Worm (Caenorhabditis elegans) whole organism, L4 larva: Measurements from ENCODE around the gene C46A5.4.

Source experiments
- F26F4.8 ChIP-seq: fragments of 200-800 bp; sonication (Bioruptor generic); conservative IDR thresholded peaks from 2 replicates; pipeline ENCODE4 v1.3.6; 2022; ENCODE audit warnings: missing genetic modification characterization, missing compliant biosample characterization
- F44E2.7 ChIP-seq: fragments of 200-800 bp; sonication (Bioruptor generic); IDR thresholded peaks from 2 replicates; pipeline ENCODE4 v2.1.2; 2022; ENCODE audit warnings: missing genetic modification characterization, missing compliant biosample characterization
- F49E8.2 ChIP-seq: sonication (generic microtip); optimal IDR thresholded peaks from 2 replicates; lab custom pipeline; 2016; ENCODE audit warnings: missing compliant biosample characterization, mild to moderate bottlenecking, missing genetic modification characterization, borderline replicate concordance
- R02D3.7 ChIP-seq: fragments of 150-350 bp; sonication (generic microtip); optimal IDR thresholded peaks from 3 replicates; lab custom pipeline; 2014; ENCODE audit warnings: missing biosample characterization, missing genetic modification characterization
- Y5F2A.4 ChIP-seq: fragments of 200-800 bp; sonication (Bioruptor generic); optimal IDR thresholded peaks from 2 replicates; lab custom pipeline; 2018; ENCODE audit warnings: mild to moderate bottlenecking, missing genetic modification characterization, missing compliant biosample characterization
- Y75B8A.6 ChIP-seq: fragments of 200-800 bp; sonication (Bioruptor generic); IDR thresholded peaks from 2 replicates; pipeline ENCODE4 v1.3.6; 2022; ENCODE audit warnings: missing genetic modification reagents, missing genetic modification characterization, missing compliant biosample characterization
- ZK546.5 ChIP-seq, 2 experiments: sonication (generic microtip); optimal IDR thresholded peaks; 2 replicates each; lab custom pipeline; 2017; ENCODE audit warnings: missing biosample characterization in 2 of 2, missing genetic modification characterization in 2 of 2
- aha-1 ChIP-seq: fragments of 150-350 bp; peaks from one replicate; lab custom pipeline; 2014; ENCODE audit warnings: missing biosample characterization, missing genetic modification characterization
- aly-2 ChIP-seq: sonication (generic microtip); optimal IDR thresholded peaks from 2 replicates; lab custom pipeline; 2018; ENCODE audit warnings: missing biosample characterization, missing genetic modification characterization
- ama-1 ChIP-seq: fragments of 150-350 bp; optimal IDR thresholded peaks from 2 replicates; lab custom pipeline; 2014; ENCODE audit warnings: inconsistent platforms, mixed read lengths
- arid-1 ChIP-seq: fragments of 200-800 bp; sonication (Bioruptor generic); conservative IDR thresholded peaks from 2 replicates; pipeline ENCODE4 v1.3.6; 2022; ENCODE audit warnings: missing genetic modification reagents, missing genetic modification characterization, missing compliant biosample characterization
- ceh-20 ChIP-seq: fragments of 200-800 bp; sonication (Bioruptor generic); IDR thresholded peaks from 2 replicates; pipeline ENCODE4 v1.3.6; 2022; ENCODE audit warnings: missing genetic modification reagents, missing genetic modification characterization, missing compliant biosample characterization
- ces-1 ChIP-seq: fragments of 150-350 bp; sonication (generic microtip); optimal IDR thresholded peaks from 4 replicates; lab custom pipeline; 2014; ENCODE audit warnings: missing biosample characterization, missing genetic modification reagents, missing genetic modification characterization
- daf-16 ChIP-seq, 3 experiments: sonication (generic microtip); optimal IDR thresholded peaks; 2 replicates each; lab custom pipeline; 2016 to 2017; ENCODE audit warnings: missing genetic modification characterization in 3 of 3, missing genetic modification reagents in 3 of 3, mild to moderate bottlenecking in 2 of 3, missing compliant biosample characterization in 2 of 3, missing biosample characterization in 1 of 3, moderate library complexity in 1 of 3
- dmd-6 ChIP-seq: fragments of 200-800 bp; sonication (Bioruptor generic); IDR thresholded peaks from 2 replicates; pipeline ENCODE4 v1.3.6; 2022; ENCODE audit warnings: missing genetic modification reagents, missing genetic modification characterization, missing compliant biosample characterization
- duxl-1 ChIP-seq: sonication (generic microtip); optimal IDR thresholded peaks from 2 replicates; lab custom pipeline; 2016; ENCODE audit warnings: mild to moderate bottlenecking, missing genetic modification characterization, moderate library complexity, missing compliant biosample characterization; ENCODE audit not compliant: poor library complexity
- dve-1 ChIP-seq: sonication (generic microtip); optimal IDR thresholded peaks from 2 replicates; lab custom pipeline; 2017; ENCODE audit warnings: antibody characterized with exemption, mild to moderate bottlenecking, missing genetic modification characterization, missing compliant biosample characterization; ENCODE audit not compliant: insufficient read depth
- fos-1 ChIP-seq: fragments of 150-350 bp; optimal IDR thresholded peaks from 2 replicates; lab custom pipeline; 2014; ENCODE audit warnings: missing biosample characterization, missing genetic modification characterization
- gei-8 ChIP-seq: fragments of 200-800 bp; sonication (Bioruptor generic); optimal IDR thresholded peaks from 2 replicates; lab custom pipeline; 2018; ENCODE audit warnings: mild to moderate bottlenecking, missing genetic modification characterization, missing compliant biosample characterization
- hlh-11 ChIP-seq: fragments of 200-800 bp; sonication (Bioruptor generic); optimal IDR thresholded peaks from 2 replicates; lab custom pipeline; 2018; ENCODE audit warnings: mild to moderate bottlenecking, missing genetic modification characterization, missing compliant biosample characterization
- lin-13 ChIP-seq: fragments of 150-350 bp; optimal IDR thresholded peaks from 2 replicates; lab custom pipeline; 2014; ENCODE audit warnings: missing biosample characterization, missing genetic modification reagents, missing genetic modification characterization
- lin-38 ChIP-seq: fragments of 200-800 bp; sonication (Bioruptor generic); IDR thresholded peaks from 2 replicates; pipeline ENCODE4 v1.3.6; 2022; ENCODE audit warnings: missing genetic modification reagents, missing genetic modification characterization, missing compliant biosample characterization
- lir-3 ChIP-seq: sonication (generic microtip); optimal IDR thresholded peaks from 2 replicates; lab custom pipeline; 2016; ENCODE audit warnings: mild to moderate bottlenecking, missing genetic modification characterization, missing compliant biosample characterization
- madf-5 ChIP-seq, 2 experiments: fragments of 200-800 bp; sonication (Bioruptor generic); IDR thresholded peaks; 2 replicates each; pipeline ENCODE4 v1.3.6; 2022; ENCODE audit warnings: missing compliant biosample characterization in 2 of 2, missing genetic modification characterization in 2 of 2
- mep-1 ChIP-seq: fragments of 150-350 bp; sonication (generic microtip); optimal IDR thresholded peaks from 3 replicates; lab custom pipeline; 2014; ENCODE audit warnings: missing biosample characterization, missing genetic modification characterization
- mxl-2 ChIP-seq: fragments of 200-800 bp; sonication (Bioruptor generic); conservative IDR thresholded peaks from 2 replicates; pipeline ENCODE4 v1.3.6; 2022; ENCODE audit warnings: missing genetic modification reagents, missing genetic modification characterization, missing compliant biosample characterization
- mxl-3 ChIP-seq: fragments of 200-800 bp; sonication (Bioruptor generic); optimal IDR thresholded peaks from 2 replicates; lab custom pipeline; 2018; ENCODE audit warnings: mild to moderate bottlenecking, missing genetic modification characterization, missing compliant biosample characterization
- nhr-102 ChIP-seq: sonication (generic microtip); optimal IDR thresholded peaks from 2 replicates; lab custom pipeline; 2016; ENCODE audit warnings: mild to moderate bottlenecking, missing genetic modification characterization, moderate library complexity, missing compliant biosample characterization
- nhr-11 ChIP-seq: fragments of 150-350 bp; optimal IDR thresholded peaks from 2 replicates; lab custom pipeline; 2014; ENCODE audit warnings: missing biosample characterization, missing genetic modification characterization
- nhr-25 ChIP-seq: sonication (generic microtip); optimal IDR thresholded peaks from 2 replicates; lab custom pipeline; 2017; ENCODE audit warnings: missing genetic modification characterization, mild to moderate bottlenecking, missing compliant biosample characterization, antibody characterized with exemption, moderate library complexity, borderline replicate concordance; ENCODE audit not compliant: insufficient read depth
- nhr-28 ChIP-seq: fragments of 150-350 bp; optimal IDR thresholded peaks from 2 replicates; lab custom pipeline; 2014; ENCODE audit warnings: missing biosample characterization, missing genetic modification characterization
- php-3 ChIP-seq: fragments of 200-800 bp; sonication (Bioruptor generic); IDR thresholded peaks from 2 replicates; pipeline ENCODE4 v1.3.6; 2022; ENCODE audit warnings: missing genetic modification reagents, missing genetic modification characterization, missing compliant biosample characterization
- pqm-1 ChIP-seq: sonication (generic microtip); optimal IDR thresholded peaks from 2 replicates; lab custom pipeline; 2017; ENCODE audit warnings: missing biosample characterization, missing genetic modification characterization
- rbr-2 ChIP-seq: sonication (generic microtip); optimal IDR thresholded peaks from 2 replicates; lab custom pipeline; 2016; ENCODE audit warnings: missing genotype, missing genetic modification characterization, missing compliant biosample characterization
- tag-97 ChIP-seq: fragments of 200-800 bp; sonication (Bioruptor generic); IDR thresholded peaks from 2 replicates; pipeline ENCODE4 v1.3.6; 2022; ENCODE audit warnings: missing genetic modification characterization, missing compliant biosample characterization
- unc-130 ChIP-seq: sonication (generic microtip); optimal IDR thresholded peaks from 2 replicates; lab custom pipeline; 2016; ENCODE audit warnings: missing genetic modification reagents, missing genetic modification characterization, missing compliant biosample characterization
- unc-62 ChIP-seq, 3 experiments: fragments of 150-350 bp in 1 of 3; sonication (generic microtip); optimal IDR thresholded peaks in 2 of 3; peaks in 1 of 3; 1 replicate in 1 of 3; 2 replicates in 2 of 3; lab custom pipeline; 2014 to 2017; ENCODE audit warnings: missing biosample characterization in 3 of 3, missing genetic modification characterization in 3 of 3, missing genetic modification reagents in 3 of 3, missing genotype in 1 of 3
- vab-7 ChIP-seq: fragments of 200-800 bp; sonication (Bioruptor generic); IDR thresholded peaks from 2 replicates; pipeline ENCODE4 v1.3.6; 2022; ENCODE audit warnings: missing genetic modification reagents, missing genetic modification characterization, missing compliant biosample characterization
- zag-1 ChIP-seq: fragments of 150-350 bp; optimal IDR thresholded peaks from 2 replicates; lab custom pipeline; 2014; ENCODE audit warnings: missing biosample characterization, missing genetic modification characterization
- zfp-2 ChIP-seq: sonication (generic microtip); optimal IDR thresholded peaks from 2 replicates; lab custom pipeline; 2016; ENCODE audit warnings: mild to moderate bottlenecking, missing genetic modification characterization, missing compliant biosample characterization
- zip-2 ChIP-seq: fragments of 150-350 bp; optimal IDR thresholded peaks from 2 replicates; lab custom pipeline; 2014; ENCODE audit warnings: missing biosample characterization, missing genetic modification characterization

C46A5.4 gene

ce11 chrIV:7723555-7723954, 33.6 kb downstream of the C46A5.4 start:
- TF ChIP-seq unc-62 (GFP tag; optimal IDR thresholded peaks at IDR 0.05 in 1 of 2; lab: Kevin White, UChicago): peak in 1 of 2 experiments; percentile 7
- TF ChIP-seq unc-62 (tag; optimal IDR thresholded peaks at IDR 0.05; lab: Kevin White, UChicago): no peak
- no peak for TF ChIP-seq vab-7 (GFP tag; lab: Robert Waterston, UW)

ce11 chrIV:7722806-7723205, 34.3 kb downstream of the C46A5.4 start, which contains the start of gene C50F7.6:
Gene C50F7.6, minus strand, starts transcription at chrIV:7723199.
- TF ChIP-seq daf-16 (GFP tag; optimal IDR thresholded peaks at IDR 0.05; lab: Kevin White, UChicago) (peak in 1 of 2 experiments; percentile 78), daf-16 (tag; optimal IDR thresholded peaks at IDR 0.05; lab: Kevin White, UChicago) (no peak), ama-1 (no peak), F26F4.8 (GFP tag; lab: Robert Waterston, UW) (no peak), dve-1 (tag; lab: Kevin White, UChicago) (no peak)

ce11 chrIV:7717916-7718315, 39.2 kb downstream of the C46A5.4 start, which contains the start of gene F33D4.6:
Gene F33D4.6, minus strand, starts transcription at chrIV:7718016.
- TF ChIP-seq R02D3.7 (tag; lab: Kevin White, UChicago) (no peak), gei-8 (no peak), fos-1 (tag; lab: Kevin White, UChicago) (no peak), nhr-11 (tag; lab: Kevin White, UChicago) (no peak), F49E8.2 (tag; lab: Kevin White, UChicago) (no peak), unc-62 (GFP tag; optimal IDR thresholded peaks at IDR 0.05 in 1 of 2; lab: Kevin White, UChicago) (no peak), unc-62 (tag; optimal IDR thresholded peaks at IDR 0.05; lab: Kevin White, UChicago) (no peak), mep-1 (no peak), F44E2.7 (GFP tag; lab: Robert Waterston, UW) (no peak)

- TF ChIP-seq pqm-1 (tag; lab: Kevin White, UChicago): peak; percentile 3
- TF ChIP-seq lir-3 (tag; lab: Kevin White, UChicago): no peak
- TF ChIP-seq dve-1 (tag; lab: Kevin White, UChicago): peak; percentile 39
- peak; percentile 6 for TF ChIP-seq hlh-11 (tag; lab: Kevin White, UChicago)
- no peak for TF ChIP-seq daf-16 (GFP tag; optimal IDR thresholded peaks at IDR 0.05; lab: Kevin White, UChicago)
- TF ChIP-seq daf-16 (tag; optimal IDR thresholded peaks at IDR 0.05; lab: Kevin White, UChicago): peak; percentile 13
- no peak for TF ChIP-seq Y75B8A.6 (GFP tag; lab: Robert Waterston, UW)
- no peak for TF ChIP-seq zip-2 (tag; lab: Kevin White, UChicago)
- TF ChIP-seq aha-1: peak; percentile 93
- TF ChIP-seq nhr-28 (tag; lab: Kevin White, UChicago): peak; percentile 3
- TF ChIP-seq, all 104 proteins: peak for 6
Observed at ce11 chrIV:7712252-7712651, 44.9 kb downstream of the C46A5.4 start.

ce11 chrIV:7710824-7711223, 46.3 kb downstream of the C46A5.4 start, which contains the start of gene nhr-8:
Gene nhr-8, plus strand, starts transcription at chrIV:7710983.
- TF ChIP-seq nhr-25 (tag; lab: Kevin White, UChicago) (no peak), lin-38 (GFP tag; lab: Robert Waterston, UW) (peak; percentile 50), dmd-6 (peak; percentile 92), rbr-2 (no peak), gei-8 (no peak), unc-130 (GFP tag; lab: Kevin White, UChicago) (no peak), tag-97 (GFP tag; lab: Robert Waterston, UW) (no peak), ces-1 (no peak), nhr-28 (tag; lab: Kevin White, UChicago) (peak; percentile 93), arid-1 (no peak), duxl-1 (tag; lab: Kevin White, UChicago) (no peak), F44E2.7 (GFP tag; lab: Robert Waterston, UW) (no peak), lir-3 (tag; lab: Kevin White, UChicago) (no peak), madf-5 (GFP tag; IDR thresholded peaks at IDR 0.05; lab: Robert Waterston, UW) (no peak), php-3 (GFP tag; lab: Robert Waterston, UW) (peak; percentile 81), aly-2 (no peak), daf-16 (GFP tag; optimal IDR thresholded peaks at IDR 0.05; lab: Kevin White, UChicago) (no peak), daf-16 (tag; optimal IDR thresholded peaks at IDR 0.05; lab: Kevin White, UChicago) (peak; percentile 80), mxl-3 (GFP tag; lab: Kevin White, UChicago) (peak; percentile 26), ceh-20 (GFP tag; lab: Robert Waterston, UW) (no peak), Y75B8A.6 (GFP tag; lab: Robert Waterston, UW) (no peak), mxl-2 (no peak), zfp-2 (tag; lab: Kevin White, UChicago) (no peak), zag-1 (tag; lab: Kevin White, UChicago) (no peak), lin-13 (GFP tag; lab: Kevin White, UChicago) (no peak), Y5F2A.4 (no peak), nhr-102 (tag; lab: Kevin White, UChicago) (peak; percentile 40), ZK546.5 (tag; optimal IDR thresholded peaks at IDR 0.05; lab: Kevin White, UChicago) (no peak)
